Worm (Caenorhabditis elegans): Measurements from ENCODE around the gene T12D8.10.

- TF ChIP-seq ama-1 (optimal IDR thresholded peaks at IDR 0.05) (no peak), pes-1 (GFP tag; IDR thresholded peaks at IDR 0.05) (no peak)
Measured at ce11 chrIII:13635730-13636360, 6.3 kb downstream of the T12D8.10 start.

All from whole organism, early embryonic.